Worm (Caenorhabditis elegans) whole organism, L2 larva: ENCODE results near the gene dnj-18.

ENCODE experiments used
- C34F6.9 ChIP-seq: fragments of 150-350 bp; optimal IDR thresholded peaks from 2 replicates; lab custom pipeline; 2014; ENCODE audit warnings: missing biosample characterization, missing genetic modification characterization
- F13H6.1 ChIP-seq: sonication (generic microtip); optimal IDR thresholded peaks from 2 replicates; lab custom pipeline; 2016; ENCODE audit warnings: missing genetic modification characterization, missing compliant biosample characterization
- Y55F3AM.14 ChIP-seq: fragments of 200-800 bp; sonication (Bioruptor generic); optimal IDR thresholded peaks from 2 replicates; lab custom pipeline; 2018; ENCODE audit warnings: mild to moderate bottlenecking, missing genetic modification characterization, missing compliant biosample characterization
- ZK546.5 ChIP-seq: sonication (generic microtip); optimal IDR thresholded peaks from 2 replicates; lab custom pipeline; 2017; ENCODE audit warnings: missing biosample characterization, missing genetic modification characterization
- alr-1 ChIP-seq: fragments of 150-350 bp; optimal IDR thresholded peaks from 2 replicates; lab custom pipeline; 2014; ENCODE audit warnings: missing biosample characterization, missing genetic modification characterization
- aly-2 ChIP-seq: fragments of 150-350 bp; optimal IDR thresholded peaks from 2 replicates; lab custom pipeline; 2014; ENCODE audit warnings: missing biosample characterization, missing genetic modification characterization
- ceh-16 ChIP-seq: fragments of 150-350 bp; optimal IDR thresholded peaks from 2 replicates; lab custom pipeline; 2014; ENCODE audit warnings: missing biosample characterization, missing genetic modification characterization
- ceh-82 ChIP-seq: fragments of 150-350 bp; optimal IDR thresholded peaks from 2 replicates; lab custom pipeline; 2014; ENCODE audit warnings: missing biosample characterization, missing genetic modification characterization
- crh-2 ChIP-seq: sonication (generic microtip); optimal IDR thresholded peaks from 2 replicates; lab custom pipeline; 2017; ENCODE audit warnings: missing biosample characterization, missing genetic modification characterization
- egl-27 ChIP-seq: sonication (generic microtip); optimal IDR thresholded peaks from 3 replicates; lab custom pipeline; 2017; ENCODE audit warnings: missing biosample characterization, missing genetic modification reagents, missing genetic modification characterization
- elt-1 ChIP-seq: fragments of 150-350 bp; optimal IDR thresholded peaks from 2 replicates; lab custom pipeline; 2014; ENCODE audit warnings: missing biosample characterization, missing genetic modification characterization
- elt-3 ChIP-seq: sonication (generic microtip); optimal IDR thresholded peaks from 2 replicates; lab custom pipeline; 2017; ENCODE audit warnings: missing biosample characterization, missing genetic modification characterization
- fos-1 ChIP-seq: fragments of 150-350 bp; optimal IDR thresholded peaks from 2 replicates; lab custom pipeline; 2014; ENCODE audit warnings: missing biosample characterization, missing genetic modification characterization
- gmeb-1 ChIP-seq: fragments of 150-350 bp; optimal IDR thresholded peaks from 2 replicates; lab custom pipeline; 2014; ENCODE audit warnings: missing biosample characterization, missing genetic modification characterization
- lin-11 ChIP-seq: fragments of 150-350 bp; sonication (generic microtip); optimal IDR thresholded peaks from 2 replicates; lab custom pipeline; 2014; ENCODE audit warnings: missing biosample characterization, missing genetic modification characterization, inconsistent platforms, mixed read lengths
- lin-13 ChIP-seq: fragments of 150-350 bp; optimal IDR thresholded peaks from 2 replicates; lab custom pipeline; 2014; ENCODE audit warnings: missing biosample characterization, missing genetic modification reagents, missing genetic modification characterization
- lin-39 ChIP-seq: fragments of 150-350 bp; optimal IDR thresholded peaks from 2 replicates; lab custom pipeline; 2014; ENCODE audit warnings: missing biosample characterization, missing genetic modification reagents, missing genetic modification characterization
- lsy-2 ChIP-seq, 2 experiments: fragments of 150-350 bp in 1 of 2; sonication (generic microtip) in 1 of 2; optimal IDR thresholded peaks; 2 replicates each; lab custom pipeline; 2014 to 2017; ENCODE audit warnings: missing biosample characterization in 2 of 2, missing genetic modification characterization in 2 of 2
- mab-5 ChIP-seq: fragments of 150-350 bp; optimal IDR thresholded peaks from 2 replicates; lab custom pipeline; 2014; ENCODE audit warnings: missing biosample characterization, missing genetic modification characterization
- mbf-1 ChIP-seq: sonication (generic microtip); optimal IDR thresholded peaks from 2 replicates; lab custom pipeline; 2017; ENCODE audit warnings: missing biosample characterization, missing genetic modification characterization
- mdl-1 ChIP-seq, 2 experiments: fragments of 150-350 bp in 1 of 2; sonication (generic microtip) in 1 of 2; optimal IDR thresholded peaks; 2 replicates each; lab custom pipeline; 2017; ENCODE audit warnings: missing biosample characterization in 2 of 2, missing genetic modification characterization in 2 of 2
- nhr-10 ChIP-seq: sonication (generic microtip); optimal IDR thresholded peaks from 2 replicates; lab custom pipeline; 2017; ENCODE audit warnings: missing biosample characterization, missing genetic modification characterization
- nhr-11 ChIP-seq: fragments of 150-350 bp; optimal IDR thresholded peaks from 2 replicates; lab custom pipeline; 2014; ENCODE audit warnings: missing biosample characterization, missing genetic modification characterization
- nhr-12 ChIP-seq: fragments of 150-350 bp; optimal IDR thresholded peaks from 2 replicates; lab custom pipeline; 2014; ENCODE audit warnings: missing biosample characterization, missing genetic modification characterization
- nhr-129 ChIP-seq: fragments of 150-350 bp; optimal IDR thresholded peaks from 2 replicates; lab custom pipeline; 2014; ENCODE audit warnings: missing biosample characterization, missing genetic modification characterization
- nhr-21 ChIP-seq: fragments of 150-350 bp; optimal IDR thresholded peaks from 2 replicates; lab custom pipeline; 2014; ENCODE audit warnings: missing biosample characterization, missing genetic modification characterization
- nhr-23 ChIP-seq: fragments of 150-350 bp; optimal IDR thresholded peaks from 2 replicates; lab custom pipeline; 2014; ENCODE audit warnings: missing biosample characterization, missing genetic modification reagents, missing genetic modification characterization
- nhr-237 ChIP-seq: fragments of 150-350 bp; optimal IDR thresholded peaks from 2 replicates; lab custom pipeline; 2014; ENCODE audit warnings: missing biosample characterization, missing genetic modification characterization
- nhr-25 ChIP-seq: fragments of 150-350 bp; sonication (generic microtip); optimal IDR thresholded peaks from 3 replicates; lab custom pipeline; 2014; ENCODE audit warnings: missing biosample characterization, missing genetic modification characterization
- nhr-6 ChIP-seq: fragments of 150-350 bp; optimal IDR thresholded peaks from 2 replicates; lab custom pipeline; 2014; ENCODE audit warnings: missing biosample characterization, missing genetic modification characterization
- nhr-77 ChIP-seq: fragments of 150-350 bp; optimal IDR thresholded peaks from 2 replicates; lab custom pipeline; 2014; ENCODE audit warnings: missing biosample characterization, missing genetic modification characterization
- sem-4 ChIP-seq: fragments of 150-350 bp; optimal IDR thresholded peaks from 2 replicates; lab custom pipeline; 2014; ENCODE audit warnings: missing biosample characterization, missing genetic modification reagents, missing genetic modification characterization
- skn-1 ChIP-seq: sonication (generic microtip); optimal IDR thresholded peaks from 2 replicates; lab custom pipeline; 2017; ENCODE audit warnings: missing biosample characterization, missing genetic modification characterization
- sma-3 ChIP-seq: sonication (generic microtip); optimal IDR thresholded peaks from 2 replicates; lab custom pipeline; 2016; ENCODE audit warnings: missing genetic modification reagents, missing genetic modification characterization, missing compliant biosample characterization
- sma-9 ChIP-seq, 2 experiments: fragments of 150-350 bp in 1 of 2; sonication (generic microtip) in 1 of 2; optimal IDR thresholded peaks; 2 replicates each; lab custom pipeline; 2014 to 2016; ENCODE audit warnings: missing genetic modification characterization in 2 of 2, mild to moderate bottlenecking in 1 of 2, missing biosample characterization in 1 of 2, missing compliant biosample characterization in 1 of 2, missing genetic modification reagents in 1 of 2, moderate library complexity in 1 of 2
- snpc-4 ChIP-seq: fragments of 150-350 bp; optimal IDR thresholded peaks from 2 replicates; lab custom pipeline; 2014; ENCODE audit warnings: missing biosample characterization, missing genetic modification characterization
- unc-39 ChIP-seq: fragments of 150-350 bp; optimal IDR thresholded peaks from 2 replicates; lab custom pipeline; 2014; ENCODE audit warnings: missing biosample characterization, missing genetic modification characterization
- unc-55 ChIP-seq: fragments of 150-350 bp; sonication (generic microtip); optimal IDR thresholded peaks from 3 replicates; lab custom pipeline; 2014; ENCODE audit warnings: missing biosample characterization, missing genetic modification reagents, missing genetic modification characterization
- unc-62 ChIP-seq: fragments of 150-350 bp; optimal IDR thresholded peaks from 2 replicates; lab custom pipeline; 2014; ENCODE audit warnings: missing biosample characterization, missing genetic modification reagents, missing genetic modification characterization
- ztf-1 ChIP-seq: fragments of 200-800 bp; sonication (Bioruptor generic); conservative IDR thresholded peaks from 2 replicates; pipeline ENCODE4 v1.3.6; 2022; ENCODE audit warnings: missing genetic modification characterization, missing compliant biosample characterization
- ztf-11 ChIP-seq: sonication (generic microtip); optimal IDR thresholded peaks from 2 replicates; lab custom pipeline; 2017; ENCODE audit warnings: missing biosample characterization, missing genetic modification characterization
- ztf-4 ChIP-seq: fragments of 150-350 bp; optimal IDR thresholded peaks from 2 replicates; lab custom pipeline; 2014; ENCODE audit warnings: missing biosample characterization, missing genetic modification characterization

Gene dnj-18

ce11 chrIII:4693281-4693680, 4.6 kb upstream of the dnj-18 start, which contains the start of gene nifk-1 (continued):
- peak; percentile 76 for TF ChIP-seq gmeb-1
- TF ChIP-seq nhr-10, result no peak
- no peak for TF ChIP-seq ZK546.5
- TF ChIP-seq sma-3 (GFP tag; lab: Kevin White, UChicago), result peak; percentile 58
- TF ChIP-seq unc-39 (tag; lab: Kevin White, UChicago), result no peak
- TF ChIP-seq C34F6.9, result peak; percentile 86
- no peak for TF ChIP-seq Y55F3AM.14
- no peak for TF ChIP-seq skn-1

- TF ChIP-seq mbf-1 (tag; lab: Kevin White, UChicago), result no peak
- no peak for TF ChIP-seq mdl-1 (tag; optimal IDR thresholded peaks at IDR 0.05; lab: Kevin White, UChicago)
- TF ChIP-seq sma-3 (GFP tag; lab: Kevin White, UChicago), result no peak
Measured at ce11 chrIII:4693695-4694094, 4.2 kb upstream of the dnj-18 start, which contains the start of gene T04A8.8. Gene T04A8.8, plus strand, starts transcription at chrIII:4693995.

ce11 chrIII:4695057-4695456, 2.9 kb upstream of the dnj-18 start, which contains the start of gene T04A8.7:
Gene T04A8.7, plus strand, starts transcription at chrIII:4695357.
- no peak for TF ChIP-seq unc-55 (GFP tag; lab: Kevin White, UChicago)
- TF ChIP-seq snpc-4 (tag; lab: Kevin White, UChicago), result no peak
- no peak for TF ChIP-seq egl-27
- no peak for TF ChIP-seq nhr-237 (tag; lab: Kevin White, UChicago)
- no peak for TF ChIP-seq nhr-23 (tag; lab: Kevin White, UChicago)
- no peak for TF ChIP-seq crh-2 (tag; lab: Kevin White, UChicago)
- TF ChIP-seq ztf-11 (tag; lab: Kevin White, UChicago), result no peak
- no peak for TF ChIP-seq ceh-82 (tag; lab: Kevin White, UChicago)
- TF ChIP-seq elt-3 (tag; lab: Kevin White, UChicago), result no peak
- TF ChIP-seq ceh-16 (tag; lab: Kevin White, UChicago), result no peak
- no peak for TF ChIP-seq ztf-1 (GFP tag; lab: Robert Waterston, UW)
- TF ChIP-seq unc-62 (GFP tag; lab: Kevin White, UChicago), result no peak
- TF ChIP-seq nhr-77 (tag; lab: Kevin White, UChicago), result no peak
- no peak for TF ChIP-seq F13H6.1 (tag; lab: Kevin White, UChicago)

ce11 chrIII:4696903-4697302, 1.0 kb upstream of the dnj-18 start:
- TF ChIP-seq elt-1 (tag; lab: Kevin White, UChicago) (no peak), mdl-1 (tag; optimal IDR thresholded peaks at IDR 0.05; lab: Kevin White, UChicago) (no peak), unc-62 (GFP tag; lab: Kevin White, UChicago) (no peak), ztf-1 (GFP tag; lab: Robert Waterston, UW) (no peak), nhr-77 (tag; lab: Kevin White, UChicago) (no peak), C34F6.9 (no peak), alr-1 (tag; lab: Kevin White, UChicago) (no peak), lsy-2 (tag; optimal IDR thresholded peaks at IDR 0.05; lab: Kevin White, UChicago) (no peak), nhr-12 (no peak), ZK546.5 (no peak), nhr-21 (tag; lab: Kevin White, UChicago) (no peak), fos-1 (no peak), ztf-4 (no peak), nhr-11 (tag; lab: Kevin White, UChicago) (no peak), nhr-10 (no peak), Y55F3AM.14 (no peak), F13H6.1 (tag; lab: Kevin White, UChicago) (no peak), lin-13 (GFP tag; lab: Kevin White, UChicago) (no peak), ceh-16 (tag; lab: Kevin White, UChicago) (no peak)

ce11 chrIII:4699922-4700321, 2.0 kb downstream of the dnj-18 start, which contains the start of gene sel-13:
Gene sel-13, minus strand, starts transcription at chrIII:4700224.
- TF ChIP-seq skn-1, result no peak
- no peak for TF ChIP-seq sem-4
- no peak for TF ChIP-seq aly-2
- no peak for TF ChIP-seq nhr-237 (tag; lab: Kevin White, UChicago)
- TF ChIP-seq sma-3 (GFP tag; lab: Kevin White, UChicago), result no peak
- no peak for TF ChIP-seq nhr-6 (tag; lab: Kevin White, UChicago)
- no peak for TF ChIP-seq mdl-1 (tag; optimal IDR thresholded peaks at IDR 0.05; lab: Kevin White, UChicago)
- no peak for TF ChIP-seq ZK546.5
- TF ChIP-seq lin-39 (tag; lab: Kevin White, UChicago), result no peak
- no peak for TF ChIP-seq nhr-129
- TF ChIP-seq fos-1, result no peak
- no peak for TF ChIP-seq ztf-11 (tag; lab: Kevin White, UChicago)
- no peak for TF ChIP-seq mab-5 (tag; lab: Kevin White, UChicago)
- TF ChIP-seq crh-2 (tag; lab: Kevin White, UChicago), result no peak
- no peak for TF ChIP-seq nhr-25 (tag; lab: Kevin White, UChicago)
- no peak for TF ChIP-seq ceh-16 (tag; lab: Kevin White, UChicago)
- TF ChIP-seq sma-9 (GFP tag; optimal IDR thresholded peaks at IDR 0.05; lab: Kevin White, UChicago), result no peak
- TF ChIP-seq sma-9 (tag; optimal IDR thresholded peaks at IDR 0.05; lab: Kevin White, UChicago), result no peak
- TF ChIP-seq alr-1 (tag; lab: Kevin White, UChicago), result no peak
- TF ChIP-seq lin-11 (tag; lab: Kevin White, UChicago), result no peak
